Worm (Caenorhabditis elegans) whole organism, late embryonic: ENCODE measurements around the gene ain-1.

Experiments used
- K09A11.1 ChIP-seq: sonication (generic microtip); optimal IDR thresholded peaks from 2 replicates; lab custom pipeline; 2017; ENCODE audit warnings: antibody characterized with exemption, mild to moderate bottlenecking, missing genetic modification characterization, missing compliant biosample characterization; ENCODE audit not compliant: insufficient read depth
- ceh-19 ChIP-seq: fragments of 200-800 bp; sonication (Bioruptor generic); optimal IDR thresholded peaks from 2 replicates; lab custom pipeline; 2018; ENCODE audit warnings: mild to moderate bottlenecking, missing genetic modification characterization, missing compliant biosample characterization
- ceh-22 ChIP-seq: sonication (generic microtip); optimal IDR thresholded peaks from 2 replicates; lab custom pipeline; 2017; ENCODE audit warnings: missing biosample characterization, missing genetic modification characterization
- ceh-34 ChIP-seq: sonication (generic microtip); optimal IDR thresholded peaks from 2 replicates; lab custom pipeline; 2016; ENCODE audit warnings: mild to moderate bottlenecking, missing genetic modification characterization, missing compliant biosample characterization
- ceh-9 ChIP-seq: sonication (generic microtip); optimal IDR thresholded peaks from 2 replicates; lab custom pipeline; 2016; ENCODE audit warnings: mild to moderate bottlenecking, missing genetic modification characterization, inconsistent platforms, missing compliant biosample characterization
- fkh-6 ChIP-seq: sonication (generic microtip); optimal IDR thresholded peaks from 2 replicates; lab custom pipeline; 2016; ENCODE audit warnings: missing genetic modification characterization, missing compliant biosample characterization
- hlh-15 ChIP-seq: sonication (generic microtip); optimal IDR thresholded peaks from 2 replicates; lab custom pipeline; 2016; ENCODE audit warnings: missing genetic modification characterization, missing compliant biosample characterization
- hlh-6 ChIP-seq: sonication (generic microtip); optimal IDR thresholded peaks from 2 replicates; lab custom pipeline; 2016; ENCODE audit warnings: missing genotype, missing genetic modification characterization, missing compliant biosample characterization
- pha-4 ChIP-seq: fragments of 150-350 bp; optimal IDR thresholded peaks from 2 replicates; lab custom pipeline; 2018; ENCODE audit warnings: missing biosample characterization, missing genetic modification reagents, missing genetic modification characterization
- ref-2 ChIP-seq: sonication (generic microtip); optimal IDR thresholded peaks from 2 replicates; lab custom pipeline; 2016; ENCODE audit warnings: missing genetic modification characterization, missing compliant biosample characterization
- tbx-7 ChIP-seq: sonication (generic microtip); optimal IDR thresholded peaks from 2 replicates; lab custom pipeline; 2016; ENCODE audit warnings: missing genotype, missing genetic modification characterization, missing compliant biosample characterization
- unc-3 ChIP-seq, 2 experiments: fragments of 200-800 bp in 1 of 2; sonication (Bioruptor generic) in 1 of 2; sonication (generic microtip) in 1 of 2; conservative IDR thresholded peaks in 1 of 2; optimal IDR thresholded peaks in 1 of 2; 2 replicates each; pipeline versions ENCODE4 v1.3.6 to Lab custom; 2016 to 2022; ENCODE audit warnings: missing compliant biosample characterization in 2 of 2, missing genetic modification characterization in 2 of 2, missing genetic modification reagents in 1 of 2
- unc-55 ChIP-seq: sonication (generic microtip); optimal IDR thresholded peaks from 2 replicates; lab custom pipeline; 2017; ENCODE audit warnings: missing biosample characterization, missing genetic modification reagents, missing genetic modification characterization
- ztf-16 ChIP-seq: sonication (generic microtip); optimal IDR thresholded peaks from 2 replicates; lab custom pipeline; 2017; ENCODE audit warnings: missing genetic modification characterization, missing compliant biosample characterization

- TF ChIP-seq ceh-9 (tag; lab: Kevin White, UChicago): no peak
- TF ChIP-seq hlh-15 (tag; lab: Kevin White, UChicago): no peak
- TF ChIP-seq unc-3 (GFP tag; conservative IDR thresholded peaks at IDR 0.05; lab: Robert Waterston, UW): no peak
- TF ChIP-seq unc-3 (tag; optimal IDR thresholded peaks at IDR 0.05; lab: Kevin White, UChicago): no peak
- TF ChIP-seq K09A11.1 (tag; lab: Kevin White, UChicago): no peak
- no peak for TF ChIP-seq ceh-34 (tag; lab: Kevin White, UChicago)
- TF ChIP-seq ceh-19 (GFP tag; lab: Kevin White, UChicago): no peak
- TF ChIP-seq ztf-16 (tag; lab: Kevin White, UChicago): no peak
- no peak for TF ChIP-seq tbx-7
- no peak for TF ChIP-seq pha-4 (tag; lab: Kevin White, UChicago)
- no peak for TF ChIP-seq ceh-22 (tag; lab: Kevin White, UChicago)
- no peak for TF ChIP-seq fkh-6
- no peak for TF ChIP-seq hlh-6 (tag; lab: Kevin White, UChicago)
- TF ChIP-seq unc-55 (GFP tag; lab: Kevin White, UChicago): no peak
- TF ChIP-seq ref-2 (tag; lab: Kevin White, UChicago): no peak
Observed at ce11 chrX:16565781-16566180, 47.5 kb upstream of the ain-1 start.
